Fruit fly (Drosophila melanogaster) whole organism, wandering third instar larva: ENCODE measurements around the gene elg1.

ENCODE experiments used
- Abd-B ChIP-seq: fragments of >200 bp; optimal IDR thresholded peaks from 2 replicates; lab custom pipeline; 2017; ENCODE audit warnings: missing biosample characterization, missing genetic modification characterization
- Hr83 ChIP-seq: fragments of 200-300 bp; sonication (Bioruptor generic); optimal IDR thresholded peaks from 2 replicates; lab custom pipeline; 2016; ENCODE audit warnings: missing biosample characterization, mild to moderate bottlenecking, missing genetic modification characterization, moderate library complexity; ENCODE audit not compliant: poor library complexity, severe bottlenecking
- Myc ChIP-seq: fragments of >200 bp; optimal IDR thresholded peaks from 2 replicates; lab custom pipeline; 2017
- N ChIP-seq: fragments of >200 bp; optimal IDR thresholded peaks from 2 replicates; lab custom pipeline; 2018; ENCODE audit warnings: missing biosample characterization, missing external identifiers, missing genetic modification characterization
- OdsH ChIP-seq: fragments of 200-800 bp; sonication (Bioruptor generic); optimal IDR thresholded peaks from 2 replicates; lab custom pipeline; 2016; ENCODE audit warnings: missing biosample characterization, mild to moderate bottlenecking, missing genetic modification characterization
- br ChIP-seq: fragments of 200-800 bp; sonication (Bioruptor generic); optimal IDR thresholded peaks from 2 replicates; lab custom pipeline; 2016; ENCODE audit warnings: missing biosample characterization, missing genetic modification characterization

DNA sequence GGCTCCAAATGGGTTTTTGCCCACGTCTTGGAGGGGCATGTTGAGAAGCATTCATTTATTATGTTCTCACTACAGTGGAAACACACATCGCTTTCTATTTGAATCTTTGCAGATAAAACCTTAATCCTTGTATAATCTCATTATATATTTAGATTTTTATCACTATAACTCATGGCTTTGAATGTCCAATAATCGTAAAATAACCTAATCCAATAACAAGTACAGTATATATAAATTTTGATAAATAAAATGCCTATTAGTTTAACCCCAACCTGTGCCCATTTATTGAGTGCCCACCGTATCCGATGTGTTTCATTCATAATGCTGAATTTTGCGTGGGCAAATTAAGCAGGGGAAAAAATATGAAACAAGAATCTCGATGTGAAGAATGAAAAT, 14.7 kb downstream of the elg1 start:
- TF ChIP-seq Myc (no peak), br (GFP tag; lab: Kevin White, UChicago) (no peak), Abd-B (GFP tag; lab: Kevin White, UChicago) (no peak), OdsH (GFP tag; lab: Kevin White, UChicago) (no peak), Hr83 (GFP tag; lab: Kevin White, UChicago) (no peak), N (GFP tag; lab: Kevin White, UChicago) (no peak)
